Worm (Caenorhabditis elegans) whole organism, mixed stage, embryonic: ENCODE results near the gene C53A3.4.

ENCODE experiments used
- M03D4.4 ChIP-seq: sonication (generic microtip); optimal IDR thresholded peaks from 2 replicates; lab custom pipeline; 2017; ENCODE audit warnings: mild to moderate bottlenecking, missing genetic modification characterization, missing compliant biosample characterization
- bed-3 ChIP-seq: fragments of 200-800 bp; sonication (Bioruptor generic); optimal IDR thresholded peaks from 3 replicates; lab custom pipeline; 2018; ENCODE audit warnings: mild to moderate bottlenecking, missing genetic modification characterization, moderate library complexity, missing compliant biosample characterization
- blmp-1 ChIP-seq: fragments of 150-350 bp; optimal IDR thresholded peaks from 2 replicates; lab custom pipeline; 2014; ENCODE audit warnings: missing biosample characterization, missing genetic modification characterization
- ceh-39 ChIP-seq: fragments of 150-350 bp; optimal IDR thresholded peaks from 2 replicates; lab custom pipeline; 2014; ENCODE audit warnings: missing biosample characterization, missing genetic modification characterization
- ceh-43 ChIP-seq: fragments of 200-800 bp; sonication (Bioruptor generic); optimal IDR thresholded peaks from 2 replicates; lab custom pipeline; 2018; ENCODE audit warnings: mild to moderate bottlenecking, missing genetic modification characterization, moderate library complexity, missing compliant biosample characterization
- ceh-83 ChIP-seq: fragments of 200-800 bp; sonication (Bioruptor generic); optimal IDR thresholded peaks from 2 replicates; lab custom pipeline; 2018; ENCODE audit warnings: mild to moderate bottlenecking, missing genetic modification characterization, missing compliant biosample characterization
- ces-1 ChIP-seq: fragments of 150-350 bp; optimal IDR thresholded peaks from 2 replicates; lab custom pipeline; 2014; ENCODE audit warnings: missing biosample characterization, missing genetic modification reagents, missing genetic modification characterization
- drap-1 ChIP-seq: fragments of 200-800 bp; sonication (Bioruptor generic); optimal IDR thresholded peaks from 3 replicates; lab custom pipeline; 2018; ENCODE audit warnings: mild to moderate bottlenecking, missing genetic modification characterization, missing compliant biosample characterization
- elt-1 ChIP-seq: sonication (generic microtip); optimal IDR thresholded peaks from 2 replicates; lab custom pipeline; 2017; ENCODE audit warnings: missing genetic modification characterization, mild to moderate bottlenecking, missing compliant biosample characterization, antibody characterized with exemption, moderate library complexity, borderline replicate concordance; ENCODE audit not compliant: insufficient read depth
- elt-3 ChIP-seq: fragments of 150-350 bp; optimal IDR thresholded peaks from 2 replicates; lab custom pipeline; 2014; ENCODE audit warnings: missing biosample characterization, missing genetic modification characterization
- hlh-1 ChIP-seq: fragments of 150-350 bp; optimal IDR thresholded peaks from 2 replicates; lab custom pipeline; 2014; ENCODE audit warnings: missing biosample characterization, missing genetic modification reagents, missing genetic modification characterization
- lin-13 ChIP-seq: fragments of 150-350 bp; optimal IDR thresholded peaks from 2 replicates; lab custom pipeline; 2014; ENCODE audit warnings: missing biosample characterization, missing genetic modification characterization
- lin-32 ChIP-seq: fragments of 200-800 bp; sonication (Bioruptor generic); optimal IDR thresholded peaks from 2 replicates; lab custom pipeline; 2018; ENCODE audit warnings: mild to moderate bottlenecking, missing genetic modification characterization, missing compliant biosample characterization
- lsy-2 ChIP-seq: fragments of 150-350 bp; optimal IDR thresholded peaks from 2 replicates; lab custom pipeline; 2014; ENCODE audit warnings: missing biosample characterization, missing genetic modification characterization
- mab-5 ChIP-seq: fragments of 150-350 bp; optimal IDR thresholded peaks from 2 replicates; lab custom pipeline; 2014; ENCODE audit warnings: missing biosample characterization, missing genetic modification characterization
- mep-1 ChIP-seq: fragments of 150-350 bp; optimal IDR thresholded peaks from 2 replicates; lab custom pipeline; 2017; ENCODE audit warnings: missing biosample characterization, missing genetic modification reagents, missing genetic modification characterization, inconsistent platforms
- mls-2 ChIP-seq: sonication (generic microtip); optimal IDR thresholded peaks from 2 replicates; lab custom pipeline; 2016; ENCODE audit warnings: mild to moderate bottlenecking, missing genetic modification characterization, moderate library complexity, missing compliant biosample characterization
- nhr-12 ChIP-seq: fragments of 150-350 bp; optimal IDR thresholded peaks from 2 replicates; lab custom pipeline; 2014; ENCODE audit warnings: missing biosample characterization, missing genetic modification characterization
- nhr-237 ChIP-seq: fragments of 150-350 bp; optimal IDR thresholded peaks from 2 replicates; lab custom pipeline; 2014; ENCODE audit warnings: missing biosample characterization, missing genetic modification characterization
- nhr-28 ChIP-seq: fragments of 150-350 bp; optimal IDR thresholded peaks from 2 replicates; lab custom pipeline; 2014; ENCODE audit warnings: missing biosample characterization, missing genetic modification characterization
- nhr-76 ChIP-seq: sonication (generic microtip); optimal IDR thresholded peaks from 2 replicates; lab custom pipeline; 2017; ENCODE audit warnings: missing biosample characterization, missing genetic modification characterization
- pha-4 ChIP-seq: fragments of 150-350 bp; optimal IDR thresholded peaks from 2 replicates; lab custom pipeline; 2018; ENCODE audit warnings: missing biosample characterization, missing genetic modification reagents, missing genetic modification characterization
- sem-2 ChIP-seq: fragments of 200-800 bp; sonication (Bioruptor generic); optimal IDR thresholded peaks from 2 replicates; lab custom pipeline; 2018; ENCODE audit warnings: mild to moderate bottlenecking, missing genetic modification characterization, missing compliant biosample characterization
- snpc-4 ChIP-seq: fragments of 150-350 bp; optimal IDR thresholded peaks from 2 replicates; lab custom pipeline; 2014; ENCODE audit warnings: missing biosample characterization, missing genetic modification characterization
- sptf-1 ChIP-seq: sonication (generic microtip); optimal IDR thresholded peaks from 2 replicates; lab custom pipeline; 2017; ENCODE audit warnings: mild to moderate bottlenecking, missing genetic modification characterization, moderate library complexity, missing compliant biosample characterization
- tbx-8 ChIP-seq: fragments of 200-800 bp; sonication (Bioruptor generic); optimal IDR thresholded peaks from 2 replicates; lab custom pipeline; 2018; ENCODE audit warnings: mild to moderate bottlenecking, missing genetic modification characterization, moderate library complexity, missing compliant biosample characterization
- unc-120 ChIP-seq: sonication (generic microtip); optimal IDR thresholded peaks from 2 replicates; lab custom pipeline; 2017; ENCODE audit warnings: missing genetic modification characterization, missing compliant biosample characterization; ENCODE audit not compliant: poor library complexity, severe bottlenecking
- unc-39 ChIP-seq: fragments of 150-350 bp; optimal IDR thresholded peaks from 2 replicates; lab custom pipeline; 2014; ENCODE audit warnings: missing biosample characterization, missing genetic modification characterization
- unc-62 ChIP-seq: fragments of 150-350 bp; optimal IDR thresholded peaks from 2 replicates; lab custom pipeline; 2014; ENCODE audit warnings: missing biosample characterization, missing genetic modification reagents, missing genetic modification characterization
- zip-8 ChIP-seq: fragments of 150-350 bp; optimal IDR thresholded peaks from 2 replicates; lab custom pipeline; 2014; ENCODE audit warnings: missing biosample characterization, missing genetic modification characterization
- ztf-11 ChIP-seq: fragments of 150-350 bp; optimal IDR thresholded peaks from 2 replicates; lab custom pipeline; 2014; ENCODE audit warnings: missing biosample characterization, missing genetic modification characterization

The C53A3.4 gene

ce11 chrV:5741237-5741636 lies 17.4 kb downstream of the C53A3.4 start:
- TF ChIP-seq lsy-2 (tag; lab: Kevin White, UChicago) (no peak), nhr-76 (tag; lab: Kevin White, UChicago) (no peak), mls-2 (tag; lab: Kevin White, UChicago) (no peak)

DNA sequence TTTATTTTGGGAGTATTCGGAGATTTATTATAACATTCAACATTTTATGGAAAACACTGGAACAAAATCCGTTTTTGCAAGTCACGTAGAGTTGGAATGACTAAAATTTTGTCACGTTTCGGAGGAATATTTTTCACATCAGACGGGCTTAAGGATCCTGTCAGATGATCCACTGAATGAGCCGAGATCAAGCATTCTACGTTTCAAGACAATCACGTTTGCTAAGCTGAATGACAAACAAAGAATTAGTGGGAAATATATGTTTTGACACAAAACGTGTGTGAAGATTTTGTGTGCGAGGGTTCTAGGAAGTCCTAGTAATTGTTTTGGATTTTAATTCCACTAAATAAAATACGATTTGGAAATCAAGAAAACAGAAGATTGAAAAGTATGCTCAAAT lies 19.2 kb downstream of the C53A3.4 start:
- TF ChIP-seq sem-2 (GFP tag; lab: Kevin White, UChicago) (no peak), nhr-28 (tag; lab: Kevin White, UChicago) (no peak)

DNA sequence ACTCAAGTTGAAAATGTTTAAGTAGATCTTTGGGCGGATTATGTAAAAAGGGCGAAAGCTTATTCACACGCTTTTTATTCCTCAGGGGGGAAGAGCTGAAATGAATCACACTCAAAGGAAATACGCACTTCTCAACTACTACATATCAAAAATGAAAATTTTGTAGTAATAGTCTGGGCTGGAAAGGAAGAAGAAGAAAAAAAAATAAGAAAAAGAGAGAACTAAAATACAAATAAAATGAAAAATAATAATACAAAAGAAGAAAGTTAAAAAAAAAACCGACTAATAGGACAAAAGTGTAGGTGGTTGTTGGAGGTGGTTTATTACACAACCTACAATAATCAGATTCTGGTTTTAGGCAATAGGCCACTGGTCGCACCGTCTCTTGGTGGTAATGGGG lies 22.6 kb downstream of the C53A3.4 start, which contains the start of gene K09H11.6:
Gene K09H11.6, minus strand, starts transcription at position 101 of the 400 bp plus-strand sequence.
- TF ChIP-seq sem-2 (GFP tag; lab: Kevin White, UChicago) (no peak), drap-1 (no peak), hlh-1 (tag; lab: Kevin White, UChicago) (no peak), ceh-83 (no peak), nhr-237 (tag; lab: Kevin White, UChicago) (no peak), sptf-1 (tag; lab: Kevin White, UChicago) (no peak), unc-120 (tag; lab: Kevin White, UChicago) (no peak), M03D4.4 (tag; lab: Kevin White, UChicago) (no peak), blmp-1 (tag; lab: Kevin White, UChicago) (no peak), pha-4 (no peak), lin-13 (tag; lab: Kevin White, UChicago) (no peak), ceh-43 (GFP tag; lab: Kevin White, UChicago) (no peak), tbx-8 (no peak), lin-32 (GFP tag; lab: Kevin White, UChicago) (no peak)

DNA sequence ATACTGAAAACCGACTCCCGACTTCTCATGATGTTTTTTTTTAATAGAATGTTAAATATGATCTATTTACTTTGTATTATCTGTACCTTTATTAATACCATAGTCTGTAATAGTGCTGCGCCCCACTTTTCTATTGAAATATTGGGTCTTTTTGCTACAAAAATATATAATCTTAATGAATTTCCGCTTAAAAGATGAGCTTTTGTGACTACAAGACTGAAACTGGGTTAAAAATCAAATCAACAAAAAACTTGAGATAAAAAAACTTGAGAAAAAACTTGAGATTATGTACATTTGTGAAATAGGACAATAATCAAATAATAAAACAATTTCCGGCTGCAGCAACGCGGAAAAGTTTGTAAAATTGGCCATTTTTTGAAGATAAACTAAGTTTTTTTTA lies 27.9 kb downstream of the C53A3.4 start, which contains the start of gene K09H11.15:
Gene K09H11.15, minus strand, starts transcription at position 101 of the 400 bp plus-strand sequence.
- no peak for TF ChIP-seq drap-1
- no peak for TF ChIP-seq tbx-8
- no peak for TF ChIP-seq lin-32 (GFP tag; lab: Kevin White, UChicago)
- no peak for TF ChIP-seq ceh-83
- TF ChIP-seq unc-120 (tag; lab: Kevin White, UChicago) = no peak
- TF ChIP-seq mab-5 (tag; lab: Kevin White, UChicago) = no peak
- no peak for TF ChIP-seq lsy-2 (tag; lab: Kevin White, UChicago)
- no peak for TF ChIP-seq mep-1 (tag; lab: Kevin White, UChicago)
- TF ChIP-seq snpc-4 = no peak
- no peak for TF ChIP-seq ces-1 (GFP tag; lab: Kevin White, UChicago)
- TF ChIP-seq nhr-237 (tag; lab: Kevin White, UChicago) = no peak
- TF ChIP-seq zip-8 (tag; lab: Kevin White, UChicago) = no peak
- TF ChIP-seq unc-39 (tag; lab: Kevin White, UChicago) = no peak
- no peak for TF ChIP-seq nhr-28 (tag; lab: Kevin White, UChicago)
- TF ChIP-seq mls-2 (tag; lab: Kevin White, UChicago) = no peak
- TF ChIP-seq elt-3 (tag; lab: Kevin White, UChicago) = no peak
- no peak for TF ChIP-seq lin-13 (tag; lab: Kevin White, UChicago)
- no peak for TF ChIP-seq sptf-1 (tag; lab: Kevin White, UChicago)
- TF ChIP-seq elt-1 (tag; lab: Kevin White, UChicago) = no peak
- TF ChIP-seq ceh-43 (GFP tag; lab: Kevin White, UChicago) = no peak

ce11 chrV:5726463-5726862 lies 32.2 kb downstream of the C53A3.4 start, which contains the start of gene K09H11.4:
TSS of gene K09H11.4 (minus strand) at chrV:5726563.
- TF ChIP-seq ztf-11 (tag; lab: Kevin White, UChicago) (no peak), bed-3 (no peak), nhr-12 (tag; lab: Kevin White, UChicago) (no peak), snpc-4 (no peak), unc-62 (GFP tag; lab: Kevin White, UChicago) (no peak), ceh-83 (no peak), pha-4 (no peak), drap-1 (no peak), ceh-39 (tag; lab: Kevin White, UChicago) (no peak)
